Worm (Caenorhabditis elegans) whole organism, late embryonic: Measurements from ENCODE around the gene R155.5.
A peak's percentile ranks its signal among the peaks of the same experiment; 100 is the strongest.

Experiments
- C38D4.7 ChIP-seq: fragments of 200-800 bp; sonication (Bioruptor generic); optimal IDR thresholded peaks from 2 replicates; lab custom pipeline; 2018; ENCODE audit warnings: mild to moderate bottlenecking, missing genetic modification characterization, moderate library complexity, missing compliant biosample characterization
- K02D7.2 ChIP-seq: sonication (generic microtip); optimal IDR thresholded peaks from 2 replicates; lab custom pipeline; 2017; ENCODE audit warnings: mild to moderate bottlenecking, missing genetic modification characterization, missing compliant biosample characterization
- T23F11.4 ChIP-seq: fragments of 200-800 bp; sonication (Bioruptor generic); optimal IDR thresholded peaks from 2 replicates; lab custom pipeline; 2018; ENCODE audit warnings: mild to moderate bottlenecking, missing genetic modification characterization, missing compliant biosample characterization
- Y22D7AL.16 ChIP-seq: sonication (generic microtip); optimal IDR thresholded peaks from 2 replicates; lab custom pipeline; 2016; ENCODE audit warnings: missing genetic modification characterization, missing compliant biosample characterization
- ahr-1 ChIP-seq: sonication (generic microtip); optimal IDR thresholded peaks from 2 replicates; lab custom pipeline; 2016; ENCODE audit warnings: missing genetic modification characterization, missing compliant biosample characterization
- ama-1 ChIP-seq: fragments of 150-350 bp; optimal IDR thresholded peaks from 2 replicates; lab custom pipeline; 2014
- ceh-14 ChIP-seq: sonication (generic microtip); optimal IDR thresholded peaks from 2 replicates; lab custom pipeline; 2016; ENCODE audit warnings: missing genotype, missing genetic modification characterization, missing compliant biosample characterization
- ceh-24 ChIP-seq: sonication (generic microtip); optimal IDR thresholded peaks from 2 replicates; lab custom pipeline; 2016; ENCODE audit warnings: mild to moderate bottlenecking, missing genetic modification characterization, missing compliant biosample characterization
- ceh-31 ChIP-seq: sonication (generic microtip); optimal IDR thresholded peaks from 2 replicates; lab custom pipeline; 2016; ENCODE audit warnings: missing genetic modification characterization, missing compliant biosample characterization
- ceh-45 ChIP-seq: fragments of 200-800 bp; sonication (Bioruptor generic); IDR thresholded peaks from 2 replicates; pipeline ENCODE4 v1.3.6; 2022; ENCODE audit warnings: missing genetic modification reagents, missing genetic modification characterization, missing compliant biosample characterization
- ceh-48 ChIP-seq: sonication (generic microtip); optimal IDR thresholded peaks from 2 replicates; lab custom pipeline; 2016; ENCODE audit warnings: missing genetic modification characterization, inconsistent platforms, missing compliant biosample characterization
- ceh-6 ChIP-seq: fragments of 200-800 bp; sonication (Bioruptor generic); optimal IDR thresholded peaks from 2 replicates; lab custom pipeline; 2018; ENCODE audit warnings: mild to moderate bottlenecking, missing genetic modification characterization, missing compliant biosample characterization
- ceh-9 ChIP-seq: sonication (generic microtip); optimal IDR thresholded peaks from 2 replicates; lab custom pipeline; 2016; ENCODE audit warnings: mild to moderate bottlenecking, missing genetic modification characterization, inconsistent platforms, missing compliant biosample characterization
- che-1 ChIP-seq: sonication (generic microtip); optimal IDR thresholded peaks from 2 replicates; lab custom pipeline; 2016; ENCODE audit warnings: mild to moderate bottlenecking, missing genetic modification characterization, missing compliant biosample characterization
- dmd-4 ChIP-seq: sonication (generic microtip); optimal IDR thresholded peaks from 2 replicates; lab custom pipeline; 2016; ENCODE audit warnings: borderline replicate concordance, missing genetic modification characterization, missing compliant biosample characterization
- dve-1 ChIP-seq: sonication (generic microtip); optimal IDR thresholded peaks from 2 replicates; lab custom pipeline; 2017; ENCODE audit warnings: antibody characterized with exemption, mild to moderate bottlenecking, missing genetic modification characterization, missing compliant biosample characterization
- elt-2 ChIP-seq: sonication (generic microtip); optimal IDR thresholded peaks from 2 replicates; lab custom pipeline; 2016; ENCODE audit warnings: missing genetic modification reagents, missing genetic modification characterization, missing compliant biosample characterization
- elt-4 ChIP-seq: sonication (generic microtip); optimal IDR thresholded peaks from 2 replicates; lab custom pipeline; 2016; ENCODE audit warnings: missing genetic modification characterization, missing compliant biosample characterization
- fax-1 ChIP-seq: sonication (generic microtip); optimal IDR thresholded peaks from 2 replicates; lab custom pipeline; 2016; ENCODE audit warnings: missing genotype, missing genetic modification characterization, missing compliant biosample characterization
- hlh-15 ChIP-seq: sonication (generic microtip); optimal IDR thresholded peaks from 2 replicates; lab custom pipeline; 2016; ENCODE audit warnings: missing genetic modification characterization, missing compliant biosample characterization
- hlh-30 ChIP-seq: sonication (generic microtip); optimal IDR thresholded peaks from 2 replicates; lab custom pipeline; 2017; ENCODE audit warnings: antibody characterized with exemption, missing genetic modification characterization, missing compliant biosample characterization; ENCODE audit not compliant: insufficient read depth
- hlh-6 ChIP-seq: sonication (generic microtip); optimal IDR thresholded peaks from 2 replicates; lab custom pipeline; 2016; ENCODE audit warnings: missing genotype, missing genetic modification characterization, missing compliant biosample characterization
- hlh-8 ChIP-seq: sonication (generic microtip); optimal IDR thresholded peaks from 2 replicates; lab custom pipeline; 2016; ENCODE audit warnings: missing genotype, missing genetic modification characterization, missing compliant biosample characterization
- lim-6 ChIP-seq: sonication (generic microtip); optimal IDR thresholded peaks from 2 replicates; lab custom pipeline; 2016; ENCODE audit warnings: missing genetic modification characterization, missing compliant biosample characterization
- lin-11 ChIP-seq: fragments of 200-800 bp; sonication (Bioruptor generic); optimal IDR thresholded peaks from 2 replicates; lab custom pipeline; 2018; ENCODE audit warnings: mild to moderate bottlenecking, missing genetic modification characterization, missing compliant biosample characterization
- mec-3 ChIP-seq: sonication (generic microtip); optimal IDR thresholded peaks from 2 replicates; lab custom pipeline; 2016; ENCODE audit warnings: borderline replicate concordance, missing genetic modification characterization, missing compliant biosample characterization
- pax-1 ChIP-seq: fragments of 150-350 bp; optimal IDR thresholded peaks from 2 replicates; lab custom pipeline; 2014; ENCODE audit warnings: missing biosample characterization, missing genetic modification characterization
- pqm-1 ChIP-seq: sonication (generic microtip); optimal IDR thresholded peaks from 2 replicates; lab custom pipeline; 2016; ENCODE audit warnings: missing genetic modification characterization, missing compliant biosample characterization
- pros-1 ChIP-seq: fragments of 150-350 bp; optimal IDR thresholded peaks from 2 replicates; lab custom pipeline; 2014; ENCODE audit warnings: missing biosample characterization, missing genetic modification reagents, missing genetic modification characterization
- ref-2 ChIP-seq: sonication (generic microtip); optimal IDR thresholded peaks from 2 replicates; lab custom pipeline; 2016; ENCODE audit warnings: missing genetic modification characterization, missing compliant biosample characterization
- rnt-1 ChIP-seq: sonication (generic microtip); optimal IDR thresholded peaks from 2 replicates; lab custom pipeline; 2016; ENCODE audit warnings: missing genetic modification characterization, missing compliant biosample characterization
- sdc-2 ChIP-seq: sonication (generic microtip); optimal IDR thresholded peaks from 2 replicates; lab custom pipeline; 2016; ENCODE audit warnings: missing genotype, missing genetic modification characterization, missing compliant biosample characterization
- sox-2 ChIP-seq: fragments of 200-800 bp; sonication (Bioruptor generic); IDR thresholded peaks from 2 replicates; pipeline ENCODE4 v1.3.6; 2022; ENCODE audit warnings: missing genetic modification reagents, missing genetic modification characterization, missing compliant biosample characterization
- tbx-2 ChIP-seq: sonication (generic microtip); optimal IDR thresholded peaks from 2 replicates; lab custom pipeline; 2016; ENCODE audit warnings: missing genetic modification characterization, missing compliant biosample characterization
- tbx-7 ChIP-seq: sonication (generic microtip); optimal IDR thresholded peaks from 2 replicates; lab custom pipeline; 2016; ENCODE audit warnings: missing genotype, missing genetic modification characterization, missing compliant biosample characterization
- unc-55 ChIP-seq: sonication (generic microtip); optimal IDR thresholded peaks from 2 replicates; lab custom pipeline; 2017; ENCODE audit warnings: missing biosample characterization, missing genetic modification reagents, missing genetic modification characterization
- unc-86 ChIP-seq: sonication (generic microtip); optimal IDR thresholded peaks from 2 replicates; lab custom pipeline; 2016; ENCODE audit warnings: missing genetic modification characterization, missing compliant biosample characterization
- zip-5 ChIP-seq: sonication (generic microtip); optimal IDR thresholded peaks from 2 replicates; lab custom pipeline; 2016; ENCODE audit warnings: missing genetic modification characterization, missing compliant biosample characterization

Gene R155.5

DNA sequence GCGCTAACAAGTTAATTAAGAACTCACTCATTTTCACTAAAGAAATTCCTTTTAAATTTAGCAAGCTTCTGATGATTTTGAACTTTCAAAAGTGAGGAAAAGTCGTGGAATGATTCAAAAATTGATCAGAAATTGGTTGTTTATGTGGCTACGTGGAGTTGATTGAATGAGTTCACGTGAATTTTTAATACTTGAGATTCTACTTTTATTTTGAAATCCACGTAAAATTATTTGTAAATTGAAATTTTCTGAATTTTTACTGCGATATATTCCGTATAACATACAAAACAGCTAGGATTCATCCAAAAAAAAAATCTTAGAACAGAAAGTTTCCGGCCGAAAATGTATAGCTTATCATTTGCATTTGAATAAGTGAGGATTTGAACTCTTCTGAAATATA, 531 bp downstream of the R155.5 start, which contains the start of gene moa-1:
TSS of gene moa-1 (minus strand) at position 101 of the 400 bp plus-strand sequence.
- no peak for TF ChIP-seq ceh-48 (tag; lab: Kevin White, UChicago)
- no peak for TF ChIP-seq tbx-7 (tag; lab: Kevin White, UChicago)
- no peak for TF ChIP-seq pros-1
- TF ChIP-seq lim-6 = no peak
- TF ChIP-seq sox-2 = no peak
- no peak for TF ChIP-seq tbx-2
- no peak for TF ChIP-seq ceh-9 (tag; lab: Kevin White, UChicago)
- no peak for TF ChIP-seq hlh-30 (tag; lab: Kevin White, UChicago)
- no peak for TF ChIP-seq ceh-14 (tag; lab: Kevin White, UChicago)
- TF ChIP-seq pqm-1 (tag; lab: Kevin White, UChicago) = no peak
- no peak for TF ChIP-seq hlh-8
- TF ChIP-seq unc-55 = no peak
- no peak for TF ChIP-seq ref-2
- TF ChIP-seq ceh-6 (GFP tag; lab: Kevin White, UChicago) = no peak
- TF ChIP-seq elt-4 (tag; lab: Kevin White, UChicago) = no peak
- TF ChIP-seq C38D4.7 (GFP tag; lab: Kevin White, UChicago) = no peak

DNA sequence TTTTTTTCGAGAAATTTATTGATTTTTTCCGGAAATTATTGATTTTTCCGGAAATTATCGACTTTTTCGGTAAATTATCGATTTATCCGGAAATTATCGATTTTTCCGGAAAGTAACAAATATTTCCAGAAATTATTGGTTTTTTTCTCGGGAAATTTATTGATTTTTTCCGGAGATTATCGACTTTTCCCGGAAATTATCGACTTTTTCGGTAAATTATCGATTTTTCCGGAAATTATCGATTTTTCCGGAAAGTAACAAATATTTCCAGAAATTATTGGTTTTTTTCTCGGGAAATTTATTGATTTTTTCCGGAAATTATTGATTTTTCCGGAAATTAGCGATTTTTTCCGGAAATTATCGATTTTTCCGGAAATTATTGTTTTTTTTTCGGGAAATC, 4.8 kb downstream of the R155.5 start:
- peak; percentile 44 for TF ChIP-seq ceh-48 (tag; lab: Kevin White, UChicago)

DNA sequence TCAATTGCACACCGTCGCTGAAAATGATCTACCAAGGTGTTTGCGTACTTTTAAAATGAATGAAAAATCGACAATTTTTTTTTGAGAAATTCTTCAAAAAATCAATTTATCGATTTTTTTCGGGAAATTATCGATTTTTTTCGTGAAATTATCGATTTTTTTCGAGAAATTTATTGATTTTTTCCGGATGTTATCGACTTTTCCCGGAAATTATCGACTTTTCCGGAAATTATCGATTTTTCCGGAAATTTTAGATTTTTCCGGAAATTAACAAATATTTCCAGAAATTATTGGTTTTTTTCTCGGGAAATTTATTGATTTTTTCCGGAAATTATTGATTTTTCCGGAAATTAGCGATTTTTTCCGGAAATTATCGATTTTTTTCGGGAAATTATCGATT, 5.2 kb downstream of the R155.5 start:
- peak; percentile 70 for TF ChIP-seq ceh-48 (tag; lab: Kevin White, UChicago)

DNA sequence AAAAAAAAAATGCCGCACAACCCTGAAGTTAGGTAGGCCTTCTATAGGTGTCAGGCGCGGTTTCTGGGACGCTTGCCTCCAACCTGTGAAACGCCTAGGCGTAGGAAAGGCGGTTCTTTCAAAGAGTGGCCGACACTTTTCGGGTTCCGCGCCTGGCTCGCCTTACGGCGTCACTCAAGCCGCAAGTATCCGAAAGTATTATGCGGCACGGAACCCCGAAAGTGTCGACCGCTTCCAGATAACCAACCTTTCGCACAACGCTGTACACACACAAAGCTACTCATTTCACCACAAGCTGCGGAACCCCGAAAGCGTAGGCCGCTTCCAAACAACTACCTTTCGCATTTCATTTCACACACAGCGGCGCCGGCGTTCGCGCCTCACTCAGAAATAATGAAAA, 7.2 kb downstream of the R155.5 start:
- TF ChIP-seq ceh-14 (tag; lab: Kevin White, UChicago) = no peak
- TF ChIP-seq K02D7.2 (tag; lab: Kevin White, UChicago) = no peak
- TF ChIP-seq ceh-48 (tag; lab: Kevin White, UChicago) = no peak
- TF ChIP-seq dve-1 = no peak
- no peak for TF ChIP-seq sdc-2 (tag; lab: Kevin White, UChicago)
- no peak for TF ChIP-seq ceh-31 (tag; lab: Kevin White, UChicago)
- TF ChIP-seq unc-86 (tag; lab: Kevin White, UChicago) = no peak
- no peak for TF ChIP-seq ceh-24
- no peak for TF ChIP-seq ahr-1 (tag; lab: Kevin White, UChicago)
- TF ChIP-seq lin-11 (tag; lab: Kevin White, UChicago) = no peak
- TF ChIP-seq ref-2 = no peak
- no peak for TF ChIP-seq fax-1 (tag; lab: Kevin White, UChicago)

DNA sequence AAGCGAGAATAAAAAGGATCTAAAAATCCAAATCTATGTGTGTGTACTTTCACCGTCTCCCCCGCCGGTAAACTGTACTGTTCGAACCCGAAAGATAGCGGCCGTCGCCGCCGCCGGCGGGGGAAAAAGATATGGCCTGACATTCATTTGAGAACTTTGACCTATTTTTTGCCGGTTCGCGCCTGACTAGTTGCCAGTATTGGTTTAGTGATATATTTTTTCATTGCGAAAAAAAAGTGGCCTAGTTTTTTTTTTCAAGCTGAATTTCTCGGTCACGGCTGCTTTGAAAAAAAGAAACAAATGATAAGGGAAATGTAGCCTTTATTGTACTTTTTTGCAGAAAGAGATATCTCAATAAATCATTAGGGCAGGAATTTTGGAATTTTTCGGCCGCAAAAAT, 7.8 kb downstream of the R155.5 start:
- TF ChIP-seq pqm-1 (tag; lab: Kevin White, UChicago) (no peak), hlh-8 (no peak)

DNA sequence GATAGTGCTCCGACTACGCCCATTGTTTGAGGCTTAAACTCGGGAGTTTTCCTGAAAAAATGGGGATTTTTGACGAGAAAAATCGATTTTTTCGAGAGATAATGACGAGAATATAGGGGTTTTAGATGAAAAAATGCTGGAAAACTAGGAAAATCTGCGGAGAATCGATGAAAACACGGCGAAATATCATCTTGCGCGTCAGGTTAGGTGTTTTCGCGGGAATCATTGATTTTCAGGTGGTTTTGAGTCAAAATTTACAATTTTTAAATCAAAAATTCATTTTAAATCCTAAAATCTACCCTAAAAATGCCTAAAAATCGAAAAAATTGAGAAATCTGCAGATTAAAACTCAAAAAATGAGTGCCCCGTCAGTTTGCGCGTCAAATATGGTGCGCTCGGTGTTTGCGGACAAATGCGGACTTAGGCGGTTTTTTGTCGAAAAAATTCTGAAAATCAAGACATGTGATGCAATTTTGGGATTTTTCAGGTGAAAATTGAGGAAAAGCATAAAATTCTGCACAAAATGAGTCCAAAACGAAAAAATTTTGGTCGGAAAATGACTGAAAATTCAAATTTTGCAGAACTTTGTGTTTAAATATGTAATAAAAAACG, 8.3 kb downstream of the R155.5 start, which contains the start of gene mboa-6:
TSS of gene mboa-6 (minus strand) at position 51 of the 612 bp plus-strand sequence.
- TF ChIP-seq ceh-14 (tag; lab: Kevin White, UChicago) (no peak), pax-1 (tag; lab: Kevin White, UChicago) (no peak), unc-86 (tag; lab: Kevin White, UChicago) (no peak), dve-1 (no peak), ama-1 (no peak), ceh-9 (tag; lab: Kevin White, UChicago) (no peak), ceh-45 (GFP tag; lab: Robert Waterston, UW) (no peak), rnt-1 (tag; lab: Kevin White, UChicago) (no peak), hlh-6 (tag; lab: Kevin White, UChicago) (no peak), hlh-30 (tag; lab: Kevin White, UChicago) (no peak), ceh-48 (tag; lab: Kevin White, UChicago) (no peak), T23F11.4 (GFP tag; lab: Kevin White, UChicago) (no peak), hlh-8 (no peak), ref-2 (no peak), C38D4.7 (GFP tag; lab: Kevin White, UChicago) (no peak), Y22D7AL.16 (tag; lab: Kevin White, UChicago) (no peak), mec-3 (no peak), dmd-4 (tag; lab: Kevin White, UChicago) (no peak), zip-5 (tag; lab: Kevin White, UChicago) (no peak), hlh-15 (peak; percentile 5), elt-2 (tag; lab: Kevin White, UChicago) (peak; percentile 20), che-1 (peak; percentile 27)
- TF ChIP-seq, all 69 proteins: peak for 3
